Worm (Caenorhabditis elegans) whole organism, early embryonic: ENCODE results near the gene aly-1.

Source experiments
- B0310.2 ChIP-seq: sonication (generic microtip); optimal IDR thresholded peaks from 2 replicates; lab custom pipeline; 2016; ENCODE audit warnings: mild to moderate bottlenecking, missing genetic modification characterization, missing compliant biosample characterization
- F13C5.2 ChIP-seq: sonication (generic microtip); optimal IDR thresholded peaks from 2 replicates; lab custom pipeline; 2017; ENCODE audit warnings: mild to moderate bottlenecking, missing genetic modification characterization, inconsistent platforms, missing compliant biosample characterization
- aly-1 ChIP-seq: sonication (generic microtip); optimal IDR thresholded peaks from 2 replicates; lab custom pipeline; 2016; ENCODE audit warnings: missing genetic modification characterization, missing compliant biosample characterization
- ama-1 ChIP-seq: fragments of 150-350 bp; optimal IDR thresholded peaks from 2 replicates; lab custom pipeline; 2014
- ceh-13 ChIP-seq: fragments of 200-800 bp; sonication (Bioruptor generic); optimal IDR thresholded peaks from 2 replicates; lab custom pipeline; 2018; ENCODE audit warnings: mild to moderate bottlenecking, missing genetic modification characterization, missing compliant biosample characterization
- ceh-36 ChIP-seq: sonication (generic microtip); optimal IDR thresholded peaks from 2 replicates; lab custom pipeline; 2016; ENCODE audit warnings: missing genetic modification characterization, inconsistent platforms, missing compliant biosample characterization
- ets-7 ChIP-seq: sonication (generic microtip); optimal IDR thresholded peaks from 2 replicates; lab custom pipeline; 2016; ENCODE audit warnings: missing genotype, missing genetic modification characterization, missing compliant biosample characterization
- flt-1 ChIP-seq: fragments of 200-800 bp; sonication (Bioruptor generic); IDR thresholded peaks from 2 replicates; pipeline ENCODE4 v1.3.6; 2022; ENCODE audit warnings: missing genetic modification characterization, missing compliant biosample characterization
- hmbx-1 ChIP-seq: sonication (generic microtip); optimal IDR thresholded peaks from 2 replicates; lab custom pipeline; 2016; ENCODE audit warnings: mild to moderate bottlenecking, missing genetic modification characterization, missing compliant biosample characterization
- hmg-4 ChIP-seq: fragments of 200-800 bp; sonication (Bioruptor generic); optimal IDR thresholded peaks from 2 replicates; lab custom pipeline; 2018; ENCODE audit warnings: mild to moderate bottlenecking, missing genetic modification characterization, missing compliant biosample characterization
- hnd-1 ChIP-seq: sonication (generic microtip); optimal IDR thresholded peaks from 2 replicates; lab custom pipeline; 2016; ENCODE audit warnings: missing genetic modification characterization, missing compliant biosample characterization
- pes-1 ChIP-seq: fragments of 200-800 bp; sonication (Bioruptor generic); IDR thresholded peaks from 2 replicates; pipeline ENCODE4 v1.3.6; 2022; ENCODE audit warnings: missing genetic modification reagents, missing genetic modification characterization, missing compliant biosample characterization
- scrt-1 ChIP-seq: fragments of 200-800 bp; sonication (Bioruptor generic); IDR thresholded peaks from 2 replicates; pipeline ENCODE4 v1.3.6; 2022; ENCODE audit warnings: missing genetic modification characterization, missing compliant biosample characterization
- sea-1 ChIP-seq: fragments of 200-800 bp; sonication (Bioruptor generic); conservative IDR thresholded peaks from 2 replicates; pipeline ENCODE4 v1.3.6; 2022; ENCODE audit warnings: missing genetic modification characterization, missing compliant biosample characterization
- tbx-11 ChIP-seq: fragments of 200-800 bp; sonication (Bioruptor generic); IDR thresholded peaks from 2 replicates; pipeline ENCODE4 v1.3.6; 2022; ENCODE audit warnings: missing genetic modification characterization, missing compliant biosample characterization
- tbx-37 ChIP-seq: fragments of 200-800 bp; sonication (Bioruptor generic); conservative IDR thresholded peaks from 2 replicates; pipeline ENCODE4 v1.3.6; 2022; ENCODE audit warnings: missing genetic modification reagents, missing genetic modification characterization, missing compliant biosample characterization
- tra-4 ChIP-seq: sonication (generic microtip); optimal IDR thresholded peaks from 2 replicates; lab custom pipeline; 2017; ENCODE audit warnings: missing genetic modification characterization, missing compliant biosample characterization

The aly-1 gene

ce11 chrIV:9135377-9135776 is 26.6 kb downstream of the aly-1 start, which contains the start of gene delm-1:
Gene delm-1 (minus strand): TSS chrIV:9135477.
- no peak for TF ChIP-seq sea-1 (GFP tag; lab: Robert Waterston, UW)
- no peak for TF ChIP-seq ceh-36 (tag; lab: Kevin White, UChicago)
- TF ChIP-seq scrt-1, result no peak
- TF ChIP-seq hnd-1 (tag; lab: Kevin White, UChicago), result no peak
- TF ChIP-seq pes-1 (GFP tag; lab: Robert Waterston, UW), result no peak
- TF ChIP-seq tbx-37 (GFP tag; lab: Robert Waterston, UW), result no peak
- no peak for TF ChIP-seq hmbx-1 (tag; lab: Kevin White, UChicago)
- no peak for TF ChIP-seq tra-4
- TF ChIP-seq B0310.2 (tag; lab: Kevin White, UChicago), result no peak
- TF ChIP-seq flt-1 (GFP tag; lab: Robert Waterston, UW), result no peak
- no peak for TF ChIP-seq aly-1 (tag; lab: Kevin White, UChicago)
- TF ChIP-seq ceh-13 (GFP tag; lab: Kevin White, UChicago), result no peak
- no peak for TF ChIP-seq F13C5.2

- no peak for TF ChIP-seq flt-1 (GFP tag; lab: Robert Waterston, UW)
- TF ChIP-seq ceh-13 (GFP tag; lab: Kevin White, UChicago), result no peak
- no peak for TF ChIP-seq tbx-37 (GFP tag; lab: Robert Waterston, UW)
- TF ChIP-seq scrt-1, result no peak
- no peak for TF ChIP-seq sea-1 (GFP tag; lab: Robert Waterston, UW)
- TF ChIP-seq hnd-1 (tag; lab: Kevin White, UChicago), result no peak
- no peak for TF ChIP-seq hmbx-1 (tag; lab: Kevin White, UChicago)
- TF ChIP-seq tbx-11 (GFP tag; lab: Robert Waterston, UW), result no peak
- no peak for TF ChIP-seq ets-7
- no peak for TF ChIP-seq aly-1 (tag; lab: Kevin White, UChicago)
- TF ChIP-seq ama-1 (lab: Kevin White, UChicago), result no peak
- no peak for TF ChIP-seq B0310.2 (tag; lab: Kevin White, UChicago)
- no peak for TF ChIP-seq tra-4
- no peak for TF ChIP-seq ceh-36 (tag; lab: Kevin White, UChicago)
- no peak for TF ChIP-seq pes-1 (GFP tag; lab: Robert Waterston, UW)
- TF ChIP-seq hmg-4 (GFP tag; lab: Kevin White, UChicago), result no peak
- TF ChIP-seq F13C5.2, result no peak
These were observed 31.6 kb downstream of the aly-1 start for ce11 chrIV:9140172-9140805.

- no peak for TF ChIP-seq B0310.2 (tag; lab: Kevin White, UChicago)
- TF ChIP-seq ama-1 (lab: Kevin White, UChicago), result no peak
- TF ChIP-seq ceh-13 (GFP tag; lab: Kevin White, UChicago), result no peak
- no peak for TF ChIP-seq pes-1 (GFP tag; lab: Robert Waterston, UW)
- TF ChIP-seq hmbx-1 (tag; lab: Kevin White, UChicago), result no peak
- no peak for TF ChIP-seq flt-1 (GFP tag; lab: Robert Waterston, UW)
- no peak for TF ChIP-seq aly-1 (tag; lab: Kevin White, UChicago)
- no peak for TF ChIP-seq ceh-36 (tag; lab: Kevin White, UChicago)
- TF ChIP-seq scrt-1, result no peak
- no peak for TF ChIP-seq tbx-37 (GFP tag; lab: Robert Waterston, UW)
- TF ChIP-seq hmg-4 (GFP tag; lab: Kevin White, UChicago), result no peak
These were observed 35.7 kb downstream of the aly-1 start, which contains the start of gene flp-1 for ce11 chrIV:9144405-9144804. Gene flp-1 (plus strand): TSS chrIV:9144705.

ce11 chrIV:9146111-9146510 is 37.4 kb downstream of the aly-1 start, which contains the start of gene daf-10:
Gene daf-10 (minus strand): TSS chrIV:9146211.
- no peak for TF ChIP-seq hmg-4 (GFP tag; lab: Kevin White, UChicago)
- no peak for TF ChIP-seq B0310.2 (tag; lab: Kevin White, UChicago)
- TF ChIP-seq hmbx-1 (tag; lab: Kevin White, UChicago), result no peak
- no peak for TF ChIP-seq sea-1 (GFP tag; lab: Robert Waterston, UW)
- TF ChIP-seq tra-4, result no peak

ce11 chrIV:9146819-9147518 is 38.2 kb downstream of the aly-1 start, which contains the start of the genes rpb-12 and aly-2:
Gene rpb-12 (minus strand): TSS chrIV:9146869.
Gene aly-2 (plus strand): TSS chrIV:9147468.
- TF ChIP-seq ets-7 (no peak), ceh-13 (GFP tag; lab: Kevin White, UChicago) (no peak), sea-1 (GFP tag; lab: Robert Waterston, UW) (no peak), tbx-11 (GFP tag; lab: Robert Waterston, UW) (no peak), flt-1 (GFP tag; lab: Robert Waterston, UW) (no peak)

ce11 chrIV:9150175-9150574 is 41.4 kb downstream of the aly-1 start, which contains the start of gene F23B2.7:
Gene F23B2.7 (plus strand): TSS chrIV:9150475.
- TF ChIP-seq hmbx-1 (tag; lab: Kevin White, UChicago), result no peak
- no peak for TF ChIP-seq pes-1 (GFP tag; lab: Robert Waterston, UW)
- TF ChIP-seq ets-7, result no peak
- TF ChIP-seq F13C5.2, result no peak
- no peak for TF ChIP-seq hmg-4 (GFP tag; lab: Kevin White, UChicago)
- TF ChIP-seq scrt-1, result no peak

- TF ChIP-seq hmg-4 (GFP tag; lab: Kevin White, UChicago), result no peak
- TF ChIP-seq ceh-36 (tag; lab: Kevin White, UChicago), result no peak
- TF ChIP-seq tbx-37 (GFP tag; lab: Robert Waterston, UW), result no peak
- no peak for TF ChIP-seq scrt-1
- no peak for TF ChIP-seq ceh-13 (GFP tag; lab: Kevin White, UChicago)
- no peak for TF ChIP-seq flt-1 (GFP tag; lab: Robert Waterston, UW)
- no peak for TF ChIP-seq aly-1 (tag; lab: Kevin White, UChicago)
- TF ChIP-seq B0310.2 (tag; lab: Kevin White, UChicago), result no peak
- no peak for TF ChIP-seq pes-1 (GFP tag; lab: Robert Waterston, UW)
These were observed 45.5 kb downstream of the aly-1 start, which contains the start of gene F23B2.10 for ce11 chrIV:9154263-9154662. Gene F23B2.10 (minus strand): TSS chrIV:9154363.
